Worm (Caenorhabditis elegans) whole organism, L1 larva: ENCODE data around the gene F49E12.10.

Experiments used
- alr-1 ChIP-seq: fragments of 200-800 bp; sonication (Bioruptor generic); optimal IDR thresholded peaks from 2 replicates; lab custom pipeline; 2018; ENCODE audit warnings: borderline replicate concordance, mild to moderate bottlenecking, missing genetic modification characterization, missing compliant biosample characterization
- unc-30 ChIP-seq: sonication (generic microtip); optimal IDR thresholded peaks from 2 replicates; lab custom pipeline; 2017; ENCODE audit warnings: missing biosample characterization, missing genetic modification characterization

ce11 chrII:8388001-8388513, 2.8 kb upstream of the F49E12.10 start, which contains the start of gene drd-1:
- TF ChIP-seq alr-1 (no peak), unc-30 (tag; lab: Kevin White, UChicago) (no peak)
